Fruit fly (Drosophila melanogaster) Kc167 (cell line): ENCODE results near the gene abs.

ENCODE experiments used
- Sin3A ChIP-seq: fragments of >200 bp; optimal IDR thresholded peaks from 2 replicates; lab custom pipeline; 2018; ENCODE audit warnings: missing external identifiers
- h ChIP-seq: fragments of >200 bp; optimal IDR thresholded peaks from 3 replicates; lab custom pipeline; 2018; ENCODE audit warnings: missing external identifiers
- insv ChIP-seq: fragments of >200 bp; optimal IDR thresholded peaks from 3 replicates; lab custom pipeline; 2018; ENCODE audit warnings: missing external identifiers
- psq ChIP-seq: fragments of >200 bp; optimal IDR thresholded peaks from 2 replicates; lab custom pipeline; 2017; ENCODE audit warnings: missing external identifiers
- ttk ChIP-seq: sonication (Bioruptor generic); optimal IDR thresholded peaks from 2 replicates; lab custom pipeline; 2017; ENCODE audit warnings: missing external identifiers

- TF ChIP-seq psq (lab: Kevin White, UChicago), result no peak
- TF ChIP-seq Sin3A (lab: Kevin White, UChicago), result no peak
- no peak for TF ChIP-seq insv (lab: Kevin White, UChicago)
- no peak for TF ChIP-seq h (lab: Kevin White, UChicago)
- TF ChIP-seq ttk (lab: Kevin White, UChicago), result no peak
These were observed 10.5 kb downstream of the abs start, which contains the start of gene CG34305 for dm6 chr3R:4243096-4243940.
